Fruit fly (Drosophila melanogaster) whole organism, embryonic: Measurements from ENCODE around the gene Hrs.

Experiments
- CG13775 ChIP-seq: fragments of 200-800 bp; sonication (Bioruptor generic); optimal IDR thresholded peaks from 3 replicates; lab custom pipeline; 2017; ENCODE audit warnings: missing biosample characterization, mild to moderate bottlenecking, missing genetic modification characterization
- CG13894 ChIP-seq: fragments of 200-800 bp; sonication (Bioruptor generic); optimal IDR thresholded peaks from 3 replicates; lab custom pipeline; 2018; ENCODE audit warnings: missing biosample characterization, mild to moderate bottlenecking, missing genetic modification characterization, moderate library complexity
- CG17328 ChIP-seq: fragments of 200-800 bp; sonication (Bioruptor generic); IDR thresholded peaks from 2 replicates; pipeline ENCODE4 v1.3.6; 2022; ENCODE audit warnings: missing biosample characterization, missing genetic modification characterization
- CG17361 ChIP-seq: fragments of 200-800 bp; sonication (Bioruptor generic); IDR thresholded peaks from 3 replicates; pipeline ENCODE4 v1.3.6; 2022; ENCODE audit warnings: missing biosample characterization, missing genetic modification characterization
- CG17612 ChIP-seq: fragments of 200-800 bp; sonication (Bioruptor generic); IDR thresholded peaks from 2 replicates; pipeline ENCODE4 v1.3.6; 2022; ENCODE audit warnings: missing biosample characterization, missing genetic modification characterization
- CG3163 ChIP-seq: fragments of 200-800 bp; sonication (Bioruptor generic); optimal IDR thresholded peaks from 3 replicates; lab custom pipeline; 2016; ENCODE audit warnings: missing biosample characterization, missing genetic modification characterization
- CG8290 ChIP-seq, 3 experiments: fragments of 200-800 bp; sonication (Bioruptor generic); optimal IDR thresholded peaks; 2 replicates each; lab custom pipeline; 2016 to 2019; ENCODE audit warnings: missing biosample characterization in 3 of 3, missing genetic modification characterization in 3 of 3, mild to moderate bottlenecking in 2 of 3, moderate library complexity in 1 of 3
- CG9932 ChIP-seq: fragments of 200-800 bp; sonication (Bioruptor generic); IDR thresholded peaks from 2 replicates; pipeline ENCODE4 v1.3.6; 2022; ENCODE audit warnings: missing biosample characterization, missing genetic modification characterization
- Kr ChIP-seq: fragments of 200-800 bp; sonication (Bioruptor generic); optimal IDR thresholded peaks from 2 replicates; lab custom pipeline; 2017; ENCODE audit warnings: missing biosample characterization, mild to moderate bottlenecking, missing genetic modification characterization
- MTF-1 ChIP-seq: fragments of 200-800 bp; sonication (Bioruptor generic); optimal IDR thresholded peaks from 2 replicates; lab custom pipeline; 2018; ENCODE audit warnings: missing biosample characterization, mild to moderate bottlenecking, missing genetic modification characterization, borderline replicate concordance
- Xbp1 ChIP-seq: fragments of 200-800 bp; sonication (Bioruptor generic); optimal IDR thresholded peaks from 3 replicates; lab custom pipeline; 2016; ENCODE audit warnings: missing biosample characterization, mild to moderate bottlenecking, missing genetic modification characterization
- btn ChIP-seq: fragments of 200-800 bp; sonication (Bioruptor generic); optimal IDR thresholded peaks from 2 replicates; lab custom pipeline; 2016; ENCODE audit warnings: missing biosample characterization, missing genetic modification characterization
- cad ChIP-seq: fragments of >200 bp; optimal IDR thresholded peaks from 2 replicates; lab custom pipeline; 2017; ENCODE audit warnings: missing biosample characterization, missing genetic modification characterization
- caup ChIP-seq: fragments of 200-800 bp; sonication (Bioruptor generic); optimal IDR thresholded peaks from 3 replicates; lab custom pipeline; 2017; ENCODE audit warnings: missing biosample characterization, mild to moderate bottlenecking, missing genetic modification characterization, moderate library complexity; ENCODE audit not compliant: severe bottlenecking
- chinmo ChIP-seq: fragments of 200-800 bp; sonication (Bioruptor generic); IDR thresholded peaks from 4 replicates; pipeline ENCODE4 v1.3.6; 2022; ENCODE audit warnings: missing biosample characterization, missing genetic modification characterization; ENCODE audit not compliant: partially characterized antibody
- chm ChIP-seq: fragments of 200-800 bp; sonication (Bioruptor generic); IDR thresholded peaks from 2 replicates; pipeline ENCODE4 v1.3.6; 2022; ENCODE audit warnings: missing biosample characterization, missing genetic modification characterization
- ci ChIP-seq: fragments of 200-800 bp; sonication (Bioruptor generic); IDR thresholded peaks from 3 replicates; pipeline ENCODE4 v1.3.6; 2022; ENCODE audit warnings: missing biosample characterization, missing genetic modification characterization
- crol ChIP-seq: fragments of 200-800 bp; sonication (Bioruptor generic); IDR thresholded peaks from 2 replicates; pipeline ENCODE4 v1.3.6; 2022; ENCODE audit warnings: missing biosample characterization, missing genetic modification characterization
- dmrt99B ChIP-seq: fragments of 200-800 bp; sonication (Bioruptor generic); optimal IDR thresholded peaks from 2 replicates; lab custom pipeline; 2018; ENCODE audit warnings: missing biosample characterization, mild to moderate bottlenecking, missing genetic modification characterization, moderate library complexity
- hkb ChIP-seq, 2 experiments: fragments of 200-800 bp in 1 of 2; fragments of >200 bp in 1 of 2; sonication (Bioruptor generic) in 1 of 2; IDR thresholded peaks in 1 of 2; optimal IDR thresholded peaks in 1 of 2; 2 replicates each; pipeline versions ENCODE4 v1.3.6 to Lab custom; 2017 to 2022; ENCODE audit warnings: missing biosample characterization in 1 of 2, missing genetic modification characterization in 1 of 2
- lov ChIP-seq, 2 experiments: fragments of 200-800 bp in 1 of 2; fragments of >200 bp in 1 of 2; sonication (Bioruptor generic) in 1 of 2; IDR thresholded peaks in 1 of 2; optimal IDR thresholded peaks in 1 of 2; 2 replicates in 1 of 2; 3 replicates in 1 of 2; pipeline versions ENCODE4 v1.3.6 to Lab custom; 2017 to 2022; ENCODE audit warnings: missing biosample characterization in 1 of 2, missing genetic modification characterization in 1 of 2
- pros ChIP-seq: fragments of 200-800 bp; sonication (Bioruptor generic); optimal IDR thresholded peaks from 3 replicates; lab custom pipeline; 2019; ENCODE audit warnings: missing biosample characterization, mild to moderate bottlenecking, missing genetic modification characterization, moderate library complexity
- sc ChIP-seq, 3 experiments: fragments of >200 bp in 2 of 3; fragments of 200-800 bp in 1 of 3; sonication (Bioruptor generic) in 1 of 3; optimal IDR thresholded peaks; 2 replicates in 2 of 3; 3 replicates in 1 of 3; lab custom pipeline; 2017; ENCODE audit warnings: mild to moderate bottlenecking in 1 of 3, missing biosample characterization in 1 of 3, missing genetic modification characterization in 1 of 3, missing genetic modification reagents in 1 of 3
- sim ChIP-seq: fragments of 200-800 bp; sonication (Bioruptor generic); IDR thresholded peaks from 2 replicates; pipeline ENCODE4 v1.3.6; 2022; ENCODE audit warnings: missing biosample characterization, missing genetic modification characterization
- unpg ChIP-seq: fragments of 200-800 bp; sonication (Bioruptor generic); optimal IDR thresholded peaks from 3 replicates; lab custom pipeline; 2018; ENCODE audit warnings: missing biosample characterization, mild to moderate bottlenecking, missing genetic modification characterization, moderate library complexity
- vnd ChIP-seq: fragments of 200-800 bp; sonication (Bioruptor generic); IDR thresholded peaks from 3 replicates; pipeline ENCODE4 v1.3.6; 2022; ENCODE audit warnings: missing biosample characterization, missing genetic modification characterization; ENCODE audit not compliant: partially characterized antibody

Gene Hrs

DNA sequence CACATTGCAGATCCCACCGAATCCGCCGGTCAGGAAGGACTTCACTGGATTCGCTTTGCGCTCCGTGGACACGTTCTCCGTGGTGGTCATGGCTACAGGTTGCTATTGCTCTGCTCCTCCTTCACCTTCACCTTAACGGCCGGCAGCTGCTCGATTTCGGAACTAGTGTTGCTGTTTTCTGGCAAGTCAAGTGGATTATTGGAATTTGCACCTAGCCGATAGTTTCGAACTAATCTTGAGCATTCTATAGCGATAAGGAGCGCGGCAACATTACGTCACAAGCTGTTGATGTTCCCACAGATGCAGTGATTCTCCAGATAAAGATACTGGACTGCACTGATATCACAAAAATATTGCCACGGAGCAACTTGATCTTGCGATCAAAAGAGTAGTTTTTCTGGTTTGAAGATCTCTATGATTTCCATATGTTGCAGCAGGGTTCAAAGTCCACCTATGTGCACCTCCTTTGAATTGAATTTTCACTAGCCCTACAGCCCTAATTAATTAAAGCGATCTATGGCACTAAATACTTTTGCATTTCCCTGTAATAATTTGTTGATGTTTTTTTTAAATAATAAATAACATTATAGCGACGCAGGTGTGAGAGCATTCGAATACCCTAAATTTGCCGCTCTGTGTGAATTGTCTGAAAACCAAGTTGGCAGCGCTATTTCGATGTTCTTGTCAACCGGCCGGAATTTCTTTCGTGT is 29.8 kb downstream of the Hrs start, which contains the start of the genes colt and HINT1 (continued):
- no peak for TF ChIP-seq sc (optimal IDR thresholded peaks at IDR 0.05; lab: Kevin White, UChicago)
- no peak for TF ChIP-seq sc (GFP tag; optimal IDR thresholded peaks at IDR 0.05; lab: Kevin White, UChicago)
- TF ChIP-seq sim (GFP tag; lab: Robert Waterston, UW), result no peak
- TF ChIP-seq cad (GFP tag; lab: Kevin White, UChicago), result no peak
- TF ChIP-seq, all 482 proteins: peak for 136

- TF ChIP-seq hkb (optimal IDR thresholded peaks at IDR 0.05; lab: Kevin White, UChicago) (no peak), hkb (GFP tag; IDR thresholded peaks at IDR 0.05; lab: Robert Waterston, UW) (no peak), caup (GFP tag; lab: Kevin White, UChicago) (no peak), CG3163 (no peak), Xbp1 (GFP tag; lab: Kevin White, UChicago) (no peak), CG13775 (GFP tag; lab: Kevin White, UChicago) (no peak), CG17328 (GFP tag; lab: Robert Waterston, UW) (no peak), ci (no peak), unpg (no peak), dmrt99B (tag; lab: Kevin White, UChicago) (no peak), pros (GFP tag; lab: Kevin White, UChicago) (no peak)
- TF ChIP-seq, all 482 proteins: peak for 0
Measured at dm6 chr2L:2771676-2772075, 31.9 kb downstream of the Hrs start, which contains the start of gene CG15399. TSS of gene CG15399 (minus strand) at chr2L:2771776.

dm6 chr2L:2782790-2783189 is 43.0 kb downstream of the Hrs start:
- no peak for TF ChIP-seq lov (optimal IDR thresholded peaks at IDR 0.05; lab: Kevin White, UChicago)
- no peak for TF ChIP-seq lov (GFP tag; IDR thresholded peaks at IDR 0.05; lab: Robert Waterston, UW)
- TF ChIP-seq chm (GFP tag; lab: Robert Waterston, UW), result no peak
- no peak for TF ChIP-seq Kr
- no peak for TF ChIP-seq btn (GFP tag; lab: Kevin White, UChicago)
- TF ChIP-seq chinmo (GFP tag; lab: Robert Waterston, UW), result no peak
- TF ChIP-seq vnd (GFP tag; lab: Robert Waterston, UW), result 0 out of 3 replicates have a peak, but pooled peaks have one; percentile 18
- TF ChIP-seq CG9932 (GFP tag; lab: Robert Waterston, UW), result no peak
- no peak for TF ChIP-seq MTF-1 (GFP tag; lab: Kevin White, UChicago)
- TF ChIP-seq CG8290 (GFP tag; optimal IDR thresholded peaks at IDR 0.05; lab: Kevin White, UChicago), result peak; percentile 97
- peak in 1 of 2 experiments; percentile 91 for TF ChIP-seq CG8290 (tag; optimal IDR thresholded peaks at IDR 0.05; lab: Kevin White, UChicago)
- no peak for TF ChIP-seq CG17361 (GFP tag; lab: Robert Waterston, UW)
- no peak for TF ChIP-seq CG13894 (tag; lab: Kevin White, UChicago)
- peak; percentile 88 for TF ChIP-seq CG17612 (GFP tag; lab: Robert Waterston, UW)
- no peak for TF ChIP-seq crol
- TF ChIP-seq, all 482 proteins: peak for 3
